Fruit fly (Drosophila melanogaster): ENCODE results near the gene kdn.

- no peak for TF ChIP-seq Dll (optimal IDR thresholded peaks at IDR 0.05)
- no peak for TF ChIP-seq usp (GFP tag; optimal IDR thresholded peaks at IDR 0.05)
- no peak for TF ChIP-seq pan (optimal IDR thresholded peaks at IDR 0.05)
- TF ChIP-seq psq (optimal IDR thresholded peaks at IDR 0.05), result no peak
- TF ChIP-seq CG8478 (optimal IDR thresholded peaks at IDR 0.05), result no peak
These were observed 6.4 kb downstream of the kdn start for dm6 chrX:6356748-6357397.
